Worm (Caenorhabditis elegans) whole organism, L4/young adult: Measurements from ENCODE around the gene T28A8.4.

Source experiments
- W03F9.2 ChIP-seq: fragments of 150-350 bp; optimal IDR thresholded peaks from 2 replicates; lab custom pipeline; 2014; ENCODE audit warnings: missing biosample characterization, missing genetic modification characterization
- dao-5 ChIP-seq: sonication (generic microtip); optimal IDR thresholded peaks from 2 replicates; lab custom pipeline; 2016; ENCODE audit warnings: missing genotype, missing genetic modification characterization, moderate library complexity, missing compliant biosample characterization
- him-1 ChIP-seq: sonication (generic microtip); optimal IDR thresholded peaks from 2 replicates; lab custom pipeline; 2016; ENCODE audit warnings: missing genotype, missing genetic modification reagents, missing genetic modification characterization, missing compliant biosample characterization

DNA sequence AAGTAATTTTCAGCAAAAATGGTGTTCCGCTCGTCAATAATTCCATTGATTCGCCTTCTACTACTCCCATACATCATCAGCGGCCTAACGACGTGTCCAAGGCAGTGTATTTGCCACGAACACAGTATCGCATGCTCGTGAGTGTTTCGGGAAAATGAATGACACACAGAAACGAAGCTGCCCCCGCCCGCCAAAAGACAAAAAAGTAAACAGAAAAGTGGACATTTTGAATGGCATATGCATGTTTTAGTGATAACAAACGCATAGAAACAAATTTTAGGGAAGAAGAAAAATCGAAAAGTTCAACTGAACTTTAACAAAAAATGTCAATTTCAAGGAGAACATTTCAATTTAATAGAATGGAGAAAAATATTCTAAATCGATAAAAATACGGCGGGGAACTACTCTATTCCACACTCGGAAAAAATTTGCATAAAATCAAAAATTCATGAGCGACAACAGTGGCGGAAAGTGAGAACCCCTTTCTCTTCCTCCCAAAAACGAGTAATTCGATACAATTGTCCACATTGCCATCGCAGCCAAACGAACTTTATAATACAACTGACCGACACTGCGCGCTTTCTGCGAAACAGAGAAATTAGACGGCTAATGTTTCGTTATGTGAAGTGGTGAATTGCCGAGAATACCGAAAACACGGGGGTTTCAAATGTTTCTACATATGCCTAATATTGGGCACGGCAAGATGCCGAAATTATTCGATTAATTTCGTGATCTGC is 25.2 kb downstream of the T28A8.4 start:
- TF ChIP-seq W03F9.2 (tag; lab: Kevin White, UChicago) (no peak), him-1 (tag; lab: Kevin White, UChicago) (no peak), dao-5 (tag; lab: Kevin White, UChicago) (no peak)
